Worm (Caenorhabditis elegans) whole organism, early embryonic: ENCODE results near the gene math-48.
"Not testable (repeated sequence)": the region's sequence is repeated elsewhere in the genome, so short reads cannot be mapped to it uniquely, and the experiment has no call there.

Experiments
- B0310.2 ChIP-seq: sonication (generic microtip); optimal IDR thresholded peaks from 2 replicates; lab custom pipeline; 2016; ENCODE audit warnings: mild to moderate bottlenecking, missing genetic modification characterization, missing compliant biosample characterization
- F13C5.2 ChIP-seq: sonication (generic microtip); optimal IDR thresholded peaks from 2 replicates; lab custom pipeline; 2017; ENCODE audit warnings: mild to moderate bottlenecking, missing genetic modification characterization, inconsistent platforms, missing compliant biosample characterization
- aly-1 ChIP-seq: sonication (generic microtip); optimal IDR thresholded peaks from 2 replicates; lab custom pipeline; 2016; ENCODE audit warnings: missing genetic modification characterization, missing compliant biosample characterization
- ama-1 ChIP-seq: fragments of 150-350 bp; optimal IDR thresholded peaks from 2 replicates; lab custom pipeline; 2014
- ceh-13 ChIP-seq: fragments of 200-800 bp; sonication (Bioruptor generic); optimal IDR thresholded peaks from 2 replicates; lab custom pipeline; 2018; ENCODE audit warnings: mild to moderate bottlenecking, missing genetic modification characterization, missing compliant biosample characterization
- ceh-36 ChIP-seq: sonication (generic microtip); optimal IDR thresholded peaks from 2 replicates; lab custom pipeline; 2016; ENCODE audit warnings: missing genetic modification characterization, inconsistent platforms, missing compliant biosample characterization
- ets-7 ChIP-seq: sonication (generic microtip); optimal IDR thresholded peaks from 2 replicates; lab custom pipeline; 2016; ENCODE audit warnings: missing genotype, missing genetic modification characterization, missing compliant biosample characterization
- flt-1 ChIP-seq: fragments of 200-800 bp; sonication (Bioruptor generic); IDR thresholded peaks from 2 replicates; pipeline ENCODE4 v1.3.6; 2022; ENCODE audit warnings: missing genetic modification characterization, missing compliant biosample characterization
- hmbx-1 ChIP-seq: sonication (generic microtip); optimal IDR thresholded peaks from 2 replicates; lab custom pipeline; 2016; ENCODE audit warnings: mild to moderate bottlenecking, missing genetic modification characterization, missing compliant biosample characterization
- hmg-4 ChIP-seq: fragments of 200-800 bp; sonication (Bioruptor generic); optimal IDR thresholded peaks from 2 replicates; lab custom pipeline; 2018; ENCODE audit warnings: mild to moderate bottlenecking, missing genetic modification characterization, missing compliant biosample characterization
- hnd-1 ChIP-seq: sonication (generic microtip); optimal IDR thresholded peaks from 2 replicates; lab custom pipeline; 2016; ENCODE audit warnings: missing genetic modification characterization, missing compliant biosample characterization
- pes-1 ChIP-seq: fragments of 200-800 bp; sonication (Bioruptor generic); IDR thresholded peaks from 2 replicates; pipeline ENCODE4 v1.3.6; 2022; ENCODE audit warnings: missing genetic modification reagents, missing genetic modification characterization, missing compliant biosample characterization
- scrt-1 ChIP-seq: fragments of 200-800 bp; sonication (Bioruptor generic); IDR thresholded peaks from 2 replicates; pipeline ENCODE4 v1.3.6; 2022; ENCODE audit warnings: missing genetic modification characterization, missing compliant biosample characterization
- sea-1 ChIP-seq: fragments of 200-800 bp; sonication (Bioruptor generic); conservative IDR thresholded peaks from 2 replicates; pipeline ENCODE4 v1.3.6; 2022; ENCODE audit warnings: missing genetic modification characterization, missing compliant biosample characterization
- tbx-11 ChIP-seq: fragments of 200-800 bp; sonication (Bioruptor generic); IDR thresholded peaks from 2 replicates; pipeline ENCODE4 v1.3.6; 2022; ENCODE audit warnings: missing genetic modification characterization, missing compliant biosample characterization
- tbx-37 ChIP-seq: fragments of 200-800 bp; sonication (Bioruptor generic); conservative IDR thresholded peaks from 2 replicates; pipeline ENCODE4 v1.3.6; 2022; ENCODE audit warnings: missing genetic modification reagents, missing genetic modification characterization, missing compliant biosample characterization
- tra-4 ChIP-seq: sonication (generic microtip); optimal IDR thresholded peaks from 2 replicates; lab custom pipeline; 2017; ENCODE audit warnings: missing genetic modification characterization, missing compliant biosample characterization

Gene math-48

DNA sequence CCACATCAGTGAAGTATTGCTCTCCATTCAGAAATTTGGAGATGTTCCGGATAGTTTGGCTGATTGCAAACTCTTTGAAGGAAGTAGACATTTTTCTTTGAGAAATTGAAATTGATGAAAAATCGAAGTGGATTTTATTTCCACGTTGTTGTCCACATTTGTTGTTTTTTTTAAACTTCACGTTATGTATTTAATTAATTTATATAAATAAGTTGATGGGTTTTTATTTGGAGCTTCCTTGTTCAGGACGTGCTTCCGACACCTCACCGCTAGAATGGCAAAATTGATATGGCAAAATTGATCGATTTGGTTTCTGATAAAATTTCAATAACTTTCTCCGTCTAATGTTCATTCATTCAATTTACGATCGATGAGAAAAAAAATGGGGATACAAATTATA is at the start of gene math-48:
Gene math-48 (minus strand): TSS at position 101 of the 400 bp plus-strand sequence.
- no peak for TF ChIP-seq ama-1 (lab: Kevin White, UChicago)
- no peak for TF ChIP-seq aly-1 (tag; lab: Kevin White, UChicago)
- TF ChIP-seq tbx-37: no peak
- no peak for TF ChIP-seq tra-4 (tag; lab: Kevin White, UChicago)
- no peak for TF ChIP-seq ceh-13 (GFP tag; lab: Kevin White, UChicago)
- TF ChIP-seq hmbx-1 (tag; lab: Kevin White, UChicago): no peak
- no peak for TF ChIP-seq flt-1 (GFP tag; lab: Robert Waterston, UW)
- TF ChIP-seq hnd-1: no peak

DNA sequence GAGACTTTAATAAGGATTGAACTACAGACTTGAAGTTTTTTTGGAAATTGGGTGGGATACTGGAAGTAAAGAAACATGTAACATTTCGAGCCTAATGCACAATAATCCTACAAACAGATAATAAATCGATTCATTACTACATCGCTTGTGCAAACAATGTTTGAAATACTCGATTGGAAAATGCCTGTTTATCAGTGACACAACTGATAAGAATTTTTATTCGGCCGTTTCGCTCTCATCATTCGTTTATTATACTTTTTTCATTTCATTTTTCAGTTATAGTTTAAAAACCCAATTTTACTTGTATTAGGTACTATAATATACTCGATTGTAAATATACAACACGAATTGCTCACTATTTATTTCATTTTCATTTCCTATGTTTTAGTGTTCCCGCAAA is 49.4 kb upstream of the math-48 start:
- TF ChIP-seq hnd-1 (no peak), F13C5.2 (tag; lab: Kevin White, UChicago) (no peak), ceh-36 (tag; lab: Kevin White, UChicago) (no peak), pes-1 (GFP tag; lab: Robert Waterston, UW) (no peak), ceh-13 (GFP tag; lab: Kevin White, UChicago) (no peak), tbx-11 (no peak), ets-7 (no peak), hmg-4 (GFP tag; lab: Kevin White, UChicago) (no peak), flt-1 (GFP tag; lab: Robert Waterston, UW) (no peak), tra-4 (tag; lab: Kevin White, UChicago) (no peak), ama-1 (lab: Kevin White, UChicago) (no peak), aly-1 (tag; lab: Kevin White, UChicago) (no peak), B0310.2 (tag; lab: Kevin White, UChicago) (no peak), hmbx-1 (tag; lab: Kevin White, UChicago) (no peak), scrt-1 (GFP tag; lab: Robert Waterston, UW) (no peak)

DNA sequence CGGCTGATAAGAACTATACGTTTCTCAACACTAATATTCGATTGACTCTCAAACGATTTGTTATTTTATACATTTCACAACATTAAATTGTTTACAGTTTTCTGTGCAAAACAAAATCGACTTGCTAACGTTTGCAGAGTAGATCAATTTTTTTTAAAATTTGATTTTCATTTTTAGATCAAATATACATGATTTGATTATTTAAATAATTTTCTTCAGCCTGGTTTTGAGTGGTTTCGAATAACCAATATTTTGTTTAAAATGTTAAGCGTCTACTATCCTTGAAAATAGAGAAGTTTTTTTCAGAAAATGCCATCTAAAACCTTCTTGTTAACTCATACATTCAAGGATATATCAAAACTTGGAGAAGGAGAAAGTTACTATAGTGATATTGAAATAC is 47.4 kb upstream of the math-48 start, which contains the start of gene math-21:
Gene math-21 (plus strand): TSS at position 301 of the 400 bp plus-strand sequence.
- TF ChIP-seq flt-1 (GFP tag; lab: Robert Waterston, UW): no peak
- no peak for TF ChIP-seq scrt-1 (GFP tag; lab: Robert Waterston, UW)
- TF ChIP-seq pes-1 (GFP tag; lab: Robert Waterston, UW): no peak
- TF ChIP-seq hnd-1: no peak
- no peak for TF ChIP-seq aly-1 (tag; lab: Kevin White, UChicago)
- TF ChIP-seq tra-4 (tag; lab: Kevin White, UChicago): no peak
- no peak for TF ChIP-seq ceh-13 (GFP tag; lab: Kevin White, UChicago)
- TF ChIP-seq ets-7: no peak
- TF ChIP-seq F13C5.2 (tag; lab: Kevin White, UChicago): no peak
- no peak for TF ChIP-seq ceh-36 (tag; lab: Kevin White, UChicago)
- TF ChIP-seq hmbx-1 (tag; lab: Kevin White, UChicago): no peak

DNA sequence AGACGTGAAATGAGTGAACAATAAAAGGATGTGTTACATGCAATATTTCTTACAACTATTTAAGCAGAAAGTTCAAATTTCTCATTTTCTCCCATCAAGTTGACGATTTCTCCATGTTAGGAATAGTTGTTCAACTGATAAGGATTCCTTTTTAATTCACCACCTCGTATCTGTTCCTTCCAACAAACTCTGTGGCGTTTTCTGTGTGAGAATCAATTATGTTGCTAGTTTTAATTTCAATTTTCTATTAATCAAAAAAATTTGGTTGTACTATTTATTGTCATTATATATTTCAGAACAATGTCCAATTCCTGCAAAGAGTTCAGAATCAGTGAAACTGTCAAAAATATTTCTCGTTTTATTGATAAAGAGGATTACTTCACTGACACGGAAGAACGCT is 42.7 kb upstream of the math-48 start, which contains the start of gene math-44:
Gene math-44 (plus strand): TSS at position 301 of the 400 bp plus-strand sequence.
- TF ChIP-seq pes-1 (GFP tag; lab: Robert Waterston, UW): no peak
- no peak for TF ChIP-seq sea-1 (GFP tag; lab: Robert Waterston, UW)
- TF ChIP-seq ceh-13 (GFP tag; lab: Kevin White, UChicago): no peak
- TF ChIP-seq ets-7: no peak
- no peak for TF ChIP-seq ceh-36 (tag; lab: Kevin White, UChicago)
- TF ChIP-seq scrt-1 (GFP tag; lab: Robert Waterston, UW): no peak
- TF ChIP-seq tra-4 (tag; lab: Kevin White, UChicago): no peak
- no peak for TF ChIP-seq hmg-4 (GFP tag; lab: Kevin White, UChicago)
- TF ChIP-seq tbx-37: no peak
- TF ChIP-seq ama-1 (lab: Kevin White, UChicago): no peak

DNA sequence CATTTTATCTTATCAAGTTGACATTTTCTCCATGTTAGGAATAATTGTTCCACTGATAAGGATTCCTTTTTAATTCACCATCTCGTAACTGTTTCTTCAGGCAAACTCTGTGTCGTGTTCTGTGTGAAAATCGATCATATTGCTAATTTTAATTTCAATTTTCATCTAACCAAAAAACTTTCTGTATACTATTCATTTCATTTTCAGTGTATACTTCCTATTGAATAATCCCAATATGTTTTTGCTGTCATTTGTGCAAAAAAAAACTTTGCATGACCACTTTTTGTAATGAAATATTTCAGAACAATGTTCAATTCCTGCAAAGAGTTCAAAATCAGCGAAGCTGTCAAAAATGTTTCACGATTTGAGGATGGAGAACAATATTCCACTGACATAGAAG is 40.7 kb upstream of the math-48 start, which contains the start of gene Y16E11A.4:
Gene Y16E11A.4 (plus strand): TSS at position 301 of the 400 bp plus-strand sequence.
- TF ChIP-seq pes-1 (GFP tag; lab: Robert Waterston, UW) (no peak), scrt-1 (GFP tag; lab: Robert Waterston, UW) (no peak), flt-1 (GFP tag; lab: Robert Waterston, UW) (no peak)

DNA sequence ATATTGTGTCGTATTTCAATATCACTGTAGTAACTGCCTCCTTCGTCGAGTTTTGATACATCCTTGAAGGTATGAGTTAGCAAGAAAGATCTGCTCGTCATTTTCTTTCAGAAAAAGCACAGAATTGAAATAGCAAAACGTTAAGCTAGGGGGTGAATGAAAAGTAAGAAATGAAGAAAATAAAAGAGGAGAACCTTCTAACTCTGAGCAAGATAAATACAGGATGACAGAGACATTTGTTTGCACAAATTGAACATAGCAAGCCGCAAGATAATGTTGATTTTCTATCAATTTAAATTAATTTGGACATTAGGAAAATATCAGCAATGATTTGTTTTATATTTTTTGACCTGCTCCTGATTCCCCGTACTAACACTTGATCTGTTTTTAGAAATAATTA is 9.2 kb upstream of the math-48 start, which contains the start of gene math-49:
Gene math-49 (minus strand): TSS at position 101 of the 400 bp plus-strand sequence.
- TF ChIP-seq hnd-1; scrt-1 (GFP tag; lab: Robert Waterston, UW); F13C5.2 (tag; lab: Kevin White, UChicago): not testable (repeated sequence)

DNA sequence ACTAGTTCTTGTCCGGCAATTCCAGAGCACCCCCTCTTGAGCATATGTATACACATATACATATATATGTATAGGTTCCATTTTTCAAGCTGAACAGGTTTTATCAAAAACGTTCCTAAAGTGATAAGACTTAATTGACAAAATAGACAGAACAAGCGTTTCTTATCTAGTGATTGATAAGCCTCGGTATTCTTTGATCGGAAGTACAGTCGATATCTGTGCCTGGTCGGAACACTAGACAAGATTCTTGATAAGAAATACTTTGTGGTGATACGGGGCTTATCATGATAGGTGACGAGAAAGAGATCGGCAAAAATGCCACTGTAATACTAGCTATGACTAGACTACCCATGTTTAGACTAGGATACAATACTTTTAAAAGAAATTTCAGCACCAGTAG is 2.8 kb upstream of the math-48 start:
- TF ChIP-seq hmbx-1 (tag; lab: Kevin White, UChicago) (no peak), hnd-1 (no peak), flt-1 (GFP tag; lab: Robert Waterston, UW) (no peak)

DNA sequence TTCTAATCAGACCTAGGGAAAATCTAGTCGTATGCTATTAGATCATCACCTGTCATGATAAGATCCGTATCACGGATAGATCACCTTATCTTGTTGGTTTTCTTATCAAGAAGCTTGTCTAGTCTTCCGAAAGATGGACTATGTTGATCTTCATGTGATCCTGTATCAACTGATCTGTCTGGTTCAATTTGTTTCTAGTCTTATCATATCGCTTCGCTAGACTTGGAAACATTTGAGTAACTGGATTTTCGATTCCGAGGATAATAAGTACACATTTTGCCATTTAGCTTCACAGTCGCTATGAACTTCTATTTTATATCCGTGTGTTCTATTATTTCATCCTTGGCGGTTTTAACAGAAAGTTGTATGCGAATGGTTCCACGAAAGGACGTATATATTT is 2.1 kb upstream of the math-48 start, which contains the start of gene ZK250.2:
Gene ZK250.2 (plus strand): TSS at position 301 of the 400 bp plus-strand sequence.
- TF ChIP-seq hnd-1; hmbx-1 (tag; lab: Kevin White, UChicago); aly-1 (tag; lab: Kevin White, UChicago): not testable (repeated sequence)

DNA sequence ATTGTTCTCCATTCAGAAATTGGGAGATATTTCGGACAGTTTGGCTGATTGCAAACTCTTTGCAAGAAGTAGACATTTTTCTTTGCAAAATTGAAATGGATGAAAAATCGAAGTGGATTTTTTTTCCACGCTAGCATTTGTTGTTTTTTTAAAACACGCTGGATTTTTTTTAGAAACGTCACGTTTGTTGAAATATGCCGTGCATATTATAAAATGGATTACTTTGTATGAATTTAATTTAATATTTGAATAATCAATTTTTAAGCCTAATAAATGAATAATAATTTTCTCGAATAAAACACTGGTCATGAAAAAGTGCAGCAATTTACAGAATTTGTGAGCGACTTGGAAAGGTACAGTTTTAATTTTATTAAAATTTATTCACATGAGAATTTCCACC is 1.2 kb downstream of the math-48 start, which contains the start of gene ZK250.14:
Gene ZK250.14 (minus strand): TSS at position 101 of the 400 bp plus-strand sequence.
- TF ChIP-seq hnd-1: no peak
- TF ChIP-seq hmg-4 (GFP tag; lab: Kevin White, UChicago): no peak
- no peak for TF ChIP-seq scrt-1 (GFP tag; lab: Robert Waterston, UW)
